Worm (Caenorhabditis elegans) whole organism, early embryonic: ENCODE results near the gene fbxb-31.

Source experiments
- ama-1 ChIP-seq: fragments of 150-350 bp; optimal IDR thresholded peaks from 2 replicates; lab custom pipeline; 2014
- ceh-13 ChIP-seq: fragments of 200-800 bp; sonication (Bioruptor generic); optimal IDR thresholded peaks from 2 replicates; lab custom pipeline; 2018; ENCODE audit warnings: mild to moderate bottlenecking, missing genetic modification characterization, missing compliant biosample characterization

- TF ChIP-seq ama-1 (lab: Kevin White, UChicago): no peak
- TF ChIP-seq ceh-13 (GFP tag; lab: Kevin White, UChicago): no peak
Measured at ce11 chrII:3678978-3679377, 39.8 kb upstream of the fbxb-31 start.
